Fruit fly (Drosophila melanogaster) whole organism, adult: ENCODE measurements around the gene beat-Ic.

Source experiments
- CG11617 ChIP-seq: fragments of 200-800 bp; sonication (Bioruptor generic); optimal IDR thresholded peaks from 2 replicates; lab custom pipeline; 2017; ENCODE audit warnings: mild to moderate bottlenecking, missing biosample characterization, missing genetic modification reagents, missing genetic modification characterization
- CG12768 ChIP-seq: fragments of 200-800 bp; sonication (Bioruptor generic); optimal IDR thresholded peaks from 2 replicates; lab custom pipeline; 2017; ENCODE audit warnings: missing biosample characterization, missing genetic modification characterization, mild to moderate bottlenecking, moderate library complexity, missing genetic modification reagents
- CG1620 ChIP-seq: fragments of 200-800 bp; sonication (Bioruptor generic); optimal IDR thresholded peaks from 2 replicates; lab custom pipeline; 2016; ENCODE audit warnings: missing biosample characterization, missing genetic modification characterization
- CG33017 ChIP-seq: fragments of 200-800 bp; sonication (Bioruptor generic); optimal IDR thresholded peaks from 2 replicates; lab custom pipeline; 2018; ENCODE audit warnings: missing biosample characterization, mild to moderate bottlenecking, missing genetic modification characterization, moderate library complexity
- CG5204 ChIP-seq: fragments of 200-800 bp; sonication (Bioruptor generic); optimal IDR thresholded peaks from 2 replicates; lab custom pipeline; 2016; ENCODE audit warnings: missing biosample characterization, missing genetic modification characterization
- CG7101 ChIP-seq: fragments of 200-800 bp; sonication (Bioruptor generic); optimal IDR thresholded peaks from 2 replicates; lab custom pipeline; 2018; ENCODE audit warnings: missing biosample characterization, mild to moderate bottlenecking, missing genetic modification characterization, moderate library complexity
- Clk ChIP-seq: fragments of 200-800 bp; sonication (Bioruptor generic); optimal IDR thresholded peaks from 2 replicates; lab custom pipeline; 2017; ENCODE audit warnings: missing biosample characterization, missing genetic modification characterization
- bab1 ChIP-seq: fragments of 200-800 bp; sonication (Bioruptor generic); optimal IDR thresholded peaks from 3 replicates; lab custom pipeline; 2019; ENCODE audit warnings: missing biosample characterization, mild to moderate bottlenecking, missing genetic modification characterization, moderate library complexity
- cnc ChIP-seq, 2 experiments: fragments of >200 bp; optimal IDR thresholded peaks; 2 replicates each; lab custom pipeline; 2017
- ovo ChIP-seq: fragments of 200-800 bp; sonication (Bioruptor generic); optimal IDR thresholded peaks from 2 replicates; lab custom pipeline; 2016; ENCODE audit warnings: missing biosample characterization, missing genetic modification characterization

dm6 chr2L:15957558-15957957 lies 42.5 kb upstream of the beat-Ic start, which contains the start of gene CG18063:
- TF ChIP-seq Clk (GFP tag; lab: Kevin White, UChicago): no peak
- no peak for TF ChIP-seq CG12768 (GFP tag; lab: Kevin White, UChicago)
- TF ChIP-seq ovo (GFP tag; lab: Kevin White, UChicago): no peak
- TF ChIP-seq CG5204 (GFP tag; lab: Kevin White, UChicago): no peak
- no peak for TF ChIP-seq bab1 (GFP tag; lab: Kevin White, UChicago)
- no peak for TF ChIP-seq CG1620
- TF ChIP-seq cnc (optimal IDR thresholded peaks at IDR 0.05; lab: Kevin White, UChicago): no peak
- no peak for TF ChIP-seq CG7101
- no peak for TF ChIP-seq CG11617 (GFP tag; lab: Kevin White, UChicago)
- TF ChIP-seq CG33017 (tag; lab: Kevin White, UChicago): no peak
